Worm (Caenorhabditis elegans): ENCODE data around the gene C17C3.11.

Gene C17C3.11

ce11 chrII:5518055-5518454 lies 19.6 kb upstream of the C17C3.11 start:
- TF ChIP-seq flt-1 (GFP tag; IDR thresholded peaks at IDR 0.05) (no peak), sea-1 (GFP tag; conservative IDR thresholded peaks at IDR 0.05) (no peak), tra-4 (tag; optimal IDR thresholded peaks at IDR 0.05) (no peak), scrt-1 (GFP tag; IDR thresholded peaks at IDR 0.05) (no peak), ama-1 (optimal IDR thresholded peaks at IDR 0.05) (no peak), pes-1 (GFP tag; IDR thresholded peaks at IDR 0.05) (no peak), F13C5.2 (tag; optimal IDR thresholded peaks at IDR 0.05) (no peak), B0310.2 (tag; optimal IDR thresholded peaks at IDR 0.05) (no peak), hmg-4 (GFP tag; optimal IDR thresholded peaks at IDR 0.05) (no peak), aly-1 (tag; optimal IDR thresholded peaks at IDR 0.05) (no peak), hmbx-1 (tag; optimal IDR thresholded peaks at IDR 0.05) (no peak), ceh-13 (GFP tag; optimal IDR thresholded peaks at IDR 0.05) (no peak), tbx-11 (GFP tag; IDR thresholded peaks at IDR 0.05) (no peak), ets-7 (tag; optimal IDR thresholded peaks at IDR 0.05) (no peak), ceh-36 (tag; optimal IDR thresholded peaks at IDR 0.05) (no peak), tbx-37 (GFP tag; conservative IDR thresholded peaks at IDR 0.05) (no peak)

ce11 chrII:5518910-5519309 lies 18.7 kb upstream of the C17C3.11 start, which contains the start of gene ZK177.2:
ZK177.2 (plus strand) TSS chrII:5519210.
- TF ChIP-seq ceh-36 (tag; optimal IDR thresholded peaks at IDR 0.05) (no peak), B0310.2 (tag; optimal IDR thresholded peaks at IDR 0.05) (no peak), pes-1 (GFP tag; IDR thresholded peaks at IDR 0.05) (no peak), sea-1 (GFP tag; conservative IDR thresholded peaks at IDR 0.05) (no peak), scrt-1 (GFP tag; IDR thresholded peaks at IDR 0.05) (no peak), tbx-11 (GFP tag; IDR thresholded peaks at IDR 0.05) (no peak), aly-1 (tag; optimal IDR thresholded peaks at IDR 0.05) (no peak), ets-7 (tag; optimal IDR thresholded peaks at IDR 0.05) (no peak), ama-1 (optimal IDR thresholded peaks at IDR 0.05) (no peak)

- no peak for TF ChIP-seq aly-1 (tag; optimal IDR thresholded peaks at IDR 0.05)
- no peak for TF ChIP-seq sea-1 (GFP tag; conservative IDR thresholded peaks at IDR 0.05)
- no peak for TF ChIP-seq hnd-1 (tag; optimal IDR thresholded peaks at IDR 0.05)
- TF ChIP-seq ets-7 (tag; optimal IDR thresholded peaks at IDR 0.05) = no peak
- no peak for TF ChIP-seq ama-1 (optimal IDR thresholded peaks at IDR 0.05)
- no peak for TF ChIP-seq scrt-1 (GFP tag; IDR thresholded peaks at IDR 0.05)
- TF ChIP-seq tbx-11 (GFP tag; IDR thresholded peaks at IDR 0.05) = no peak
- no peak for TF ChIP-seq ceh-36 (tag; optimal IDR thresholded peaks at IDR 0.05)
These were observed 16.2 kb upstream of the C17C3.11 start, which contains the start of gene ZK177.12 for ce11 chrII:5521411-5521810. ZK177.12 (plus strand) TSS chrII:5521711.

- TF ChIP-seq F13C5.2 (tag; optimal IDR thresholded peaks at IDR 0.05) (no peak), B0310.2 (tag; optimal IDR thresholded peaks at IDR 0.05) (no peak), pes-1 (GFP tag; IDR thresholded peaks at IDR 0.05) (no peak), sea-1 (GFP tag; conservative IDR thresholded peaks at IDR 0.05) (no peak), hmg-4 (GFP tag; optimal IDR thresholded peaks at IDR 0.05) (no peak), tra-4 (tag; optimal IDR thresholded peaks at IDR 0.05) (no peak), scrt-1 (GFP tag; IDR thresholded peaks at IDR 0.05) (no peak), flt-1 (GFP tag; IDR thresholded peaks at IDR 0.05) (no peak), aly-1 (tag; optimal IDR thresholded peaks at IDR 0.05) (no peak), hmbx-1 (tag; optimal IDR thresholded peaks at IDR 0.05) (no peak), tbx-37 (GFP tag; conservative IDR thresholded peaks at IDR 0.05) (no peak), ceh-13 (GFP tag; optimal IDR thresholded peaks at IDR 0.05) (no peak), hnd-1 (tag; optimal IDR thresholded peaks at IDR 0.05) (no peak)
These were observed 15.0 kb upstream of the C17C3.11 start, which contains the start of gene ZK177.11 for ce11 chrII:5522637-5523036. ZK177.11 (plus strand) TSS chrII:5522937.

ce11 chrII:5525297-5525696 lies 12.3 kb upstream of the C17C3.11 start, which contains the start of gene tbx-35:
tbx-35 (minus strand) TSS chrII:5525397.
- TF ChIP-seq hmbx-1 (tag; optimal IDR thresholded peaks at IDR 0.05) = no peak
- no peak for TF ChIP-seq ama-1 (optimal IDR thresholded peaks at IDR 0.05)
- no peak for TF ChIP-seq tbx-37 (GFP tag; conservative IDR thresholded peaks at IDR 0.05)
- TF ChIP-seq tbx-11 (GFP tag; IDR thresholded peaks at IDR 0.05) = no peak
- no peak for TF ChIP-seq aly-1 (tag; optimal IDR thresholded peaks at IDR 0.05)
- TF ChIP-seq hmg-4 (GFP tag; optimal IDR thresholded peaks at IDR 0.05) = no peak
- TF ChIP-seq ceh-13 (GFP tag; optimal IDR thresholded peaks at IDR 0.05) = no peak
- TF ChIP-seq scrt-1 (GFP tag; IDR thresholded peaks at IDR 0.05) = no peak
- TF ChIP-seq hnd-1 (tag; optimal IDR thresholded peaks at IDR 0.05) = no peak
- TF ChIP-seq ets-7 (tag; optimal IDR thresholded peaks at IDR 0.05) = no peak
- TF ChIP-seq pes-1 (GFP tag; IDR thresholded peaks at IDR 0.05) = no peak

ce11 chrII:5527841-5528240 lies 9.8 kb upstream of the C17C3.11 start, which contains the start of gene ZK177.1:
ZK177.1 (plus strand) TSS chrII:5528141.
- TF ChIP-seq B0310.2 (tag; optimal IDR thresholded peaks at IDR 0.05) (no peak), tbx-37 (GFP tag; conservative IDR thresholded peaks at IDR 0.05) (no peak), flt-1 (GFP tag; IDR thresholded peaks at IDR 0.05) (no peak), tbx-11 (GFP tag; IDR thresholded peaks at IDR 0.05) (no peak), ets-7 (tag; optimal IDR thresholded peaks at IDR 0.05) (no peak), hmbx-1 (tag; optimal IDR thresholded peaks at IDR 0.05) (no peak), hmg-4 (GFP tag; optimal IDR thresholded peaks at IDR 0.05) (no peak), tra-4 (tag; optimal IDR thresholded peaks at IDR 0.05) (no peak), ceh-36 (tag; optimal IDR thresholded peaks at IDR 0.05) (no peak)

ce11 chrII:5531855-5532328 lies 5.7 kb upstream of the C17C3.11 start, which contains the start of gene C17C3.9:
C17C3.9 (minus strand) TSS chrII:5532278.
- TF ChIP-seq scrt-1 (GFP tag; IDR thresholded peaks at IDR 0.05) = no peak
- no peak for TF ChIP-seq tbx-11 (GFP tag; IDR thresholded peaks at IDR 0.05)
- no peak for TF ChIP-seq ama-1 (optimal IDR thresholded peaks at IDR 0.05)
- TF ChIP-seq tbx-37 (GFP tag; conservative IDR thresholded peaks at IDR 0.05) = no peak
- TF ChIP-seq pes-1 (GFP tag; IDR thresholded peaks at IDR 0.05) = no peak
- TF ChIP-seq B0310.2 (tag; optimal IDR thresholded peaks at IDR 0.05) = no peak
- TF ChIP-seq sea-1 (GFP tag; conservative IDR thresholded peaks at IDR 0.05) = no peak
- no peak for TF ChIP-seq hmg-4 (GFP tag; optimal IDR thresholded peaks at IDR 0.05)
- TF ChIP-seq aly-1 (tag; optimal IDR thresholded peaks at IDR 0.05) = no peak
- TF ChIP-seq hnd-1 (tag; optimal IDR thresholded peaks at IDR 0.05) = no peak
- no peak for TF ChIP-seq hmbx-1 (tag; optimal IDR thresholded peaks at IDR 0.05)
- no peak for TF ChIP-seq ceh-13 (GFP tag; optimal IDR thresholded peaks at IDR 0.05)
- no peak for TF ChIP-seq F13C5.2 (tag; optimal IDR thresholded peaks at IDR 0.05)
- no peak for TF ChIP-seq ceh-36 (tag; optimal IDR thresholded peaks at IDR 0.05)
- no peak for TF ChIP-seq flt-1 (GFP tag; IDR thresholded peaks at IDR 0.05)

Measured in whole organism, early embryonic.